Worm (Caenorhabditis elegans): ENCODE measurements around the gene srlf-9.

DNA sequence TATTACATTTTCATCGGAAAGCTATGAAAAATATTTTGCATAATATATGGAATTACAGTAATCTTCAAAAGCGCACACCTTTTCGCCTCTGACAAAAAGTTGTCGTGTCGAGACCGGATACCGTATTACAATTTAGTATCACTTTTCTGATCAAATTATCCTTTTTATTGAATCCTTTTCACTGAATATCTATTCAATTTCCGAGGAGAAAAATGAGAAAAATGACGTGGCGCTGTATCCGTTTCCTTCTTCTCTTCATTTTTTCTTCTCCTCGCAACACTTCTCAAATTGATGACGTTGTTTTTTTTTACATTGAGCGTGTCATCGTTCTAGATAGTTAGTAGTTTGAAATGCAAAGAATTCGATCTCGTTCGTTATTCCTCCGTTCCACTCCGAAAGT lies 50.6 kb downstream of the srlf-9 start:
- TF ChIP-seq unc-39 (tag; optimal IDR thresholded peaks at IDR 0.05): no peak
- no peak for TF ChIP-seq skn-1 (tag; optimal IDR thresholded peaks at IDR 0.05)
- TF ChIP-seq ZK546.5 (tag; optimal IDR thresholded peaks at IDR 0.05): no peak
- no peak for TF ChIP-seq hlh-30 (tag; optimal IDR thresholded peaks at IDR 0.05; ENCODE audit: insufficient read depth)
- no peak for TF ChIP-seq hif-1 (tag; optimal IDR thresholded peaks at IDR 0.05)

All from whole organism, L4 larva.